Fruit fly (Drosophila melanogaster): Measurements from ENCODE around the gene CalpC.

CalpC gene

DNA sequence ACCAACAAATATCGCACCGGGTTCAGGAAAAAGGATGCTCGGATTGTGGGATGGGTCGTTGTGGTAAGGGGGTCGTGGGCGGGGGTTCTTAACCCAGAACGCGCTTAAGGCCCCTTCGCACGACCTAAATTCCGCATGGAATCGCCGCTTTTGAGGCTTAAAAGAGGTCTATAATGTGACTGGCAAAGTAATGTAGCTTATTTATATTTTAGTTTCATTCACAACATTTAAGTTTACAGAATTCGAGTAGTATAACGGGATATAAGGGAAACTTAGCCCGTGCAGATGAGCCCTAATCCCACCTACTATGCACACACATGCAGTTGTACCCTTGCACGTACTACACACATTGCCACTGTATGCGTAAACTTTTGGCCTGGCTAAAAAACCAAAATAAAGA, 46.8 kb upstream of the CalpC start (continued):
- peak; percentile 60 for TF ChIP-seq CG4360 (GFP tag; IDR thresholded peaks at IDR 0.05)
- peak; percentile 61 for TF ChIP-seq CG9609 (GFP tag; optimal IDR thresholded peaks at IDR 0.05)
- TF ChIP-seq p53 (GFP tag; optimal IDR thresholded peaks at IDR 0.05) = no peak
- TF ChIP-seq ac (GFP tag; optimal IDR thresholded peaks at IDR 0.05) = peak; percentile 82
- peak; percentile 53; the same call in 1 of the 3 replicates for TF ChIP-seq Dbx (GFP tag; IDR thresholded peaks at IDR 0.05)
- TF ChIP-seq hb (GFP tag; IDR thresholded peaks at IDR 0.05; ENCODE audit: partially characterized antibody) = no peak
- TF ChIP-seq ara (GFP tag; IDR thresholded peaks at IDR 0.05) = peak; percentile 88
- peak; percentile 78 for TF ChIP-seq Meics (GFP tag; optimal IDR thresholded peaks at IDR 0.05)
- TF ChIP-seq ci (GFP tag; IDR thresholded peaks at IDR 0.05) = peak; percentile 95
- TF ChIP-seq Nf-YC (tag; optimal IDR thresholded peaks at IDR 0.05) = peak; percentile 82
- TF ChIP-seq fd64A (GFP tag; optimal IDR thresholded peaks at IDR 0.05) = peak; percentile 71
- peak; percentile 23 for TF ChIP-seq Ravus (GFP tag; IDR thresholded peaks at IDR 0.05)
- peak; percentile 83 for TF ChIP-seq ken (GFP tag; IDR thresholded peaks at IDR 0.05)
- TF ChIP-seq CG10321 (GFP tag; IDR thresholded peaks at IDR 0.05) = 0 out of 2 replicates have a peak, but pooled peaks have one; percentile 47
- no peak for TF ChIP-seq ab (GFP tag; optimal IDR thresholded peaks at IDR 0.05)
- TF ChIP-seq CG7928 (GFP tag; optimal IDR thresholded peaks at IDR 0.05) = peak; percentile 39
- peak; percentile 51 for TF ChIP-seq CG9215 (GFP tag; IDR thresholded peaks at IDR 0.05)
- peak; percentile 83 for TF ChIP-seq tap (tag; optimal IDR thresholded peaks at IDR 0.05)
- TF ChIP-seq tx (GFP tag; optimal IDR thresholded peaks at IDR 0.05) = peak; percentile 31
- TF ChIP-seq CG15601 (tag; optimal IDR thresholded peaks at IDR 0.05) = peak; percentile 79
- no peak for TF ChIP-seq CG14860 (GFP tag; IDR thresholded peaks at IDR 0.05; ENCODE audit: partially characterized antibody)
- peak; percentile 57 for TF ChIP-seq CG6654 (GFP tag; optimal IDR thresholded peaks at IDR 0.05)
- TF ChIP-seq run (tag; optimal IDR thresholded peaks at IDR 0.05) = no peak
- TF ChIP-seq Aef1 (GFP tag; IDR thresholded peaks at IDR 0.05) = peak; percentile 67
- peak; percentile 87 for TF ChIP-seq CG12219 (GFP tag; optimal IDR thresholded peaks at IDR 0.05)
- peak; percentile 20 for TF ChIP-seq CG2120 (GFP tag; optimal IDR thresholded peaks at IDR 0.05)
- peak; percentile 7 for TF ChIP-seq MESR4 (GFP tag; optimal IDR thresholded peaks at IDR 0.05)
- peak; percentile 18 to 41 for TF ChIP-seq Pdp1 (GFP tag; optimal IDR thresholded peaks at IDR 0.05)
- peak; percentile 86 for TF ChIP-seq CG3281 (GFP tag; optimal IDR thresholded peaks at IDR 0.05)
- peak; percentile 44; the same call in 1 of the 3 replicates for TF ChIP-seq CG11560 (tag; IDR thresholded peaks at IDR 0.05)
- TF ChIP-seq CG17612 (GFP tag; IDR thresholded peaks at IDR 0.05) = peak; percentile 47; the same call in 1 of the 2 replicates
- TF ChIP-seq bbx (GFP tag; IDR thresholded peaks at IDR 0.05; ENCODE audit: partially characterized antibody) = no peak
- peak; percentile 32 for TF ChIP-seq Sry-β (GFP tag; optimal IDR thresholded peaks at IDR 0.05)
- peak; percentile 29 for TF ChIP-seq ssp (GFP tag; IDR thresholded peaks at IDR 0.05)
- TF ChIP-seq Trl (optimal IDR thresholded peaks at IDR 0.05) = no peak
- peak; percentile 47 for TF ChIP-seq Trl (GFP tag; optimal IDR thresholded peaks at IDR 0.05)
- TF ChIP-seq CG7963 (GFP tag; IDR thresholded peaks at IDR 0.05; ENCODE audit: partially characterized antibody) = no peak
- peak; percentile 37 for TF ChIP-seq onecut (GFP tag; IDR thresholded peaks at IDR 0.05)
- TF ChIP-seq Ets65A (GFP tag) = peak; percentile 85
- peak; percentile 83 for TF ChIP-seq CG10209 (GFP tag; optimal IDR thresholded peaks at IDR 0.05)
- TF ChIP-seq CG3847 (GFP tag; IDR thresholded peaks at IDR 0.05) = peak; percentile 66
- TF ChIP-seq CG15073 (GFP tag; optimal IDR thresholded peaks at IDR 0.05) = no peak
- peak; percentile 61 for TF ChIP-seq CG31365 (tag; optimal IDR thresholded peaks at IDR 0.05)
- TF ChIP-seq al (GFP tag; IDR thresholded peaks at IDR 0.05) = peak; percentile 38; the same call in 1 of the 2 replicates
- no peak for TF ChIP-seq vnd (GFP tag; IDR thresholded peaks at IDR 0.05; ENCODE audit: partially characterized antibody)
- peak; percentile 82 for TF ChIP-seq CG10267 (tag; optimal IDR thresholded peaks at IDR 0.05)
- TF ChIP-seq Oli (tag; optimal IDR thresholded peaks at IDR 0.05) = peak; percentile 86
- TF ChIP-seq Taf1 (GFP tag; IDR thresholded peaks at IDR 0.05) = peak; percentile 56; the same call in 1 of the 2 replicates
- peak; percentile 47 for TF ChIP-seq Bteb2 (GFP tag; optimal IDR thresholded peaks at IDR 0.05)
- TF ChIP-seq CG12942 (GFP tag; optimal IDR thresholded peaks at IDR 0.05) = peak; percentile 39
- peak; percentile 80 for TF ChIP-seq CG1529 (GFP tag; optimal IDR thresholded peaks at IDR 0.05)
